Fruit fly (Drosophila melanogaster) whole organism, embryonic: ENCODE data around the gene bb8.
A peak's percentile ranks its signal among the peaks of the same experiment; 100 is the strongest.

Experiments
- Abd-B ChIP-seq: fragments of 200-800 bp; sonication (Bioruptor generic); optimal IDR thresholded peaks from 2 replicates; lab custom pipeline; 2018; ENCODE audit warnings: missing biosample characterization, mild to moderate bottlenecking, missing genetic modification characterization, moderate library complexity
- Atf-2 ChIP-seq: fragments of 200-800 bp; sonication (Bioruptor generic); optimal IDR thresholded peaks from 2 replicates; lab custom pipeline; 2016; ENCODE audit warnings: missing biosample characterization, missing genetic modification characterization
- Atf6 ChIP-seq: fragments of 200-800 bp; sonication (Bioruptor generic); IDR thresholded peaks from 2 replicates; pipeline ENCODE4 v1.3.6; 2022; ENCODE audit warnings: missing biosample characterization, missing genetic modification characterization
- Awh ChIP-seq: fragments of 200-800 bp; sonication (Bioruptor generic); IDR thresholded peaks from 2 replicates; pipeline ENCODE4, ENCODE4 v1.3.6; 2022; ENCODE audit warnings: missing biosample characterization, missing genetic modification characterization
- Bdp1 ChIP-seq: fragments of 200-800 bp; sonication (Bioruptor generic); optimal IDR thresholded peaks from 3 replicates; lab custom pipeline; 2016; ENCODE audit warnings: missing biosample characterization, missing genetic modification characterization
- BtbVII ChIP-seq: fragments of 200-800 bp; sonication (Bioruptor generic); optimal IDR thresholded peaks from 3 replicates; lab custom pipeline; 2017; ENCODE audit warnings: missing biosample characterization, mild to moderate bottlenecking, missing genetic modification characterization
- CG10979 ChIP-seq: fragments of 200-800 bp; sonication (Bioruptor generic); optimal IDR thresholded peaks from 2 replicates; lab custom pipeline; 2018; ENCODE audit warnings: missing biosample characterization, mild to moderate bottlenecking, missing genetic modification characterization, moderate library complexity
- CG12236 ChIP-seq: fragments of 200-800 bp; sonication (Bioruptor generic); optimal IDR thresholded peaks from 2 replicates; lab custom pipeline; 2016; ENCODE audit warnings: missing biosample characterization, missing genetic modification characterization
- CG13296 ChIP-seq: fragments of 200-800 bp; sonication (Bioruptor generic); optimal IDR thresholded peaks from 3 replicates; lab custom pipeline; 2018; ENCODE audit warnings: missing biosample characterization, mild to moderate bottlenecking, missing genetic modification characterization
- CG14710 ChIP-seq: fragments of 200-800 bp; sonication (Bioruptor generic); optimal IDR thresholded peaks from 3 replicates; lab custom pipeline; 2019; ENCODE audit warnings: missing biosample characterization, mild to moderate bottlenecking, missing genetic modification characterization, moderate library complexity
- CG15269 ChIP-seq: fragments of 200-800 bp; sonication (Bioruptor generic); optimal IDR thresholded peaks from 2 replicates; lab custom pipeline; 2018; ENCODE audit warnings: missing biosample characterization, mild to moderate bottlenecking, missing genetic modification characterization, moderate library complexity
- CG15514 ChIP-seq: fragments of 200-800 bp; sonication (Bioruptor generic); optimal IDR thresholded peaks from 3 replicates; lab custom pipeline; 2017; ENCODE audit warnings: missing biosample characterization, missing genetic modification characterization, mild to moderate bottlenecking, moderate library complexity, missing genetic modification reagents
- CG1602 ChIP-seq: fragments of 200-800 bp; sonication (Bioruptor generic); optimal IDR thresholded peaks from 3 replicates; lab custom pipeline; 2016; ENCODE audit warnings: missing biosample characterization, missing genetic modification characterization
- CG30403 ChIP-seq: fragments of 200-800 bp; sonication (Bioruptor generic); optimal IDR thresholded peaks from 3 replicates; lab custom pipeline; 2016; ENCODE audit warnings: missing biosample characterization, missing genetic modification characterization
- CG3281 ChIP-seq: fragments of 200-800 bp; sonication (Bioruptor generic); optimal IDR thresholded peaks from 3 replicates; lab custom pipeline; 2017; ENCODE audit warnings: missing biosample characterization, mild to moderate bottlenecking, missing genetic modification characterization
- CG3838 ChIP-seq: fragments of 200-800 bp; sonication (Bioruptor generic); optimal IDR thresholded peaks from 3 replicates; lab custom pipeline; 2016; ENCODE audit warnings: missing biosample characterization, missing genetic modification characterization
- CG5180 ChIP-seq: fragments of 200-800 bp; sonication (Bioruptor generic); optimal IDR thresholded peaks from 3 replicates; lab custom pipeline; 2017; ENCODE audit warnings: missing biosample characterization, missing genetic modification characterization, mild to moderate bottlenecking, moderate library complexity, missing genetic modification reagents
- CG7745 ChIP-seq: fragments of 200-800 bp; sonication (Bioruptor generic); optimal IDR thresholded peaks from 2 replicates; lab custom pipeline; 2018; ENCODE audit warnings: missing biosample characterization, mild to moderate bottlenecking, missing genetic modification characterization, moderate library complexity
- CG8388 ChIP-seq: fragments of 200-800 bp; sonication (Bioruptor generic); optimal IDR thresholded peaks from 2 replicates; lab custom pipeline; 2019; ENCODE audit warnings: missing biosample characterization, mild to moderate bottlenecking, missing genetic modification characterization, moderate library complexity
- CG8924 ChIP-seq: fragments of 200-800 bp; optimal IDR thresholded peaks from 3 replicates; lab custom pipeline; 2019; ENCODE audit warnings: missing biosample characterization, mild to moderate bottlenecking, missing genetic modification characterization, moderate library complexity
- D19A ChIP-seq: fragments of 200-800 bp; optimal IDR thresholded peaks from 3 replicates; lab custom pipeline; 2019; ENCODE audit warnings: missing biosample characterization, mild to moderate bottlenecking, missing genetic modification characterization, moderate library complexity
- Fer3 ChIP-seq: fragments of 200-800 bp; sonication (Bioruptor generic); optimal IDR thresholded peaks from 2 replicates; lab custom pipeline; 2018; ENCODE audit warnings: missing biosample characterization, mild to moderate bottlenecking, missing genetic modification characterization, moderate library complexity
- Gug ChIP-seq: fragments of 200-800 bp; sonication (Bioruptor generic); IDR thresholded peaks from 4 replicates; pipeline ENCODE4 v1.3.6; 2022; ENCODE audit warnings: missing biosample characterization, missing genetic modification characterization
- HLHmδ ChIP-seq: fragments of 200-800 bp; sonication (Bioruptor generic); optimal IDR thresholded peaks from 2 replicates; lab custom pipeline; 2018; ENCODE audit warnings: missing biosample characterization, mild to moderate bottlenecking, missing genetic modification characterization, moderate library complexity
- Med ChIP-seq: fragments of 200-800 bp; sonication (Bioruptor generic); peaks from one replicate; lab custom pipeline; 2016; ENCODE audit warnings: missing biosample characterization, missing genetic modification characterization, mild to moderate bottlenecking, inconsistent platforms, moderate library complexity
- Meics ChIP-seq: fragments of 200-800 bp; sonication (Bioruptor generic); optimal IDR thresholded peaks from 2 replicates; lab custom pipeline; 2017; ENCODE audit warnings: missing biosample characterization, mild to moderate bottlenecking, missing genetic modification characterization
- NfI ChIP-seq: fragments of 200-800 bp; sonication (Bioruptor generic); optimal IDR thresholded peaks from 3 replicates; lab custom pipeline; 2018; ENCODE audit warnings: missing biosample characterization, mild to moderate bottlenecking, missing genetic modification characterization, moderate library complexity
- Tbp ChIP-seq: fragments of >200 bp; optimal IDR thresholded peaks from 2 replicates; lab custom pipeline; 2018; ENCODE audit warnings: missing biosample characterization, missing genetic modification characterization
- Xrp1 ChIP-seq: fragments of 200-800 bp; sonication (Bioruptor generic); IDR thresholded peaks from 2 replicates; pipeline ENCODE4 v1.3.6; 2022; ENCODE audit warnings: missing biosample characterization, missing genetic modification characterization
- bab2 ChIP-seq: fragments of 200-800 bp; sonication (Bioruptor generic); optimal IDR thresholded peaks from 2 replicates; lab custom pipeline; 2016; ENCODE audit warnings: missing biosample characterization, missing genetic modification characterization
- cato ChIP-seq: fragments of 200-800 bp; sonication (Bioruptor generic); optimal IDR thresholded peaks from 2 replicates; lab custom pipeline; 2016; ENCODE audit warnings: missing biosample characterization, missing genetic modification characterization, borderline replicate concordance
- fd3F ChIP-seq: fragments of 200-800 bp; sonication (Bioruptor generic); optimal IDR thresholded peaks from 2 replicates; lab custom pipeline; 2018; ENCODE audit warnings: missing biosample characterization, mild to moderate bottlenecking, missing genetic modification characterization, moderate library complexity
- fu2 ChIP-seq: fragments of 200-800 bp; sonication (Bioruptor generic); optimal IDR thresholded peaks from 2 replicates; lab custom pipeline; 2016; ENCODE audit warnings: missing biosample characterization, missing genetic modification characterization
- grau ChIP-seq: fragments of 200-800 bp; optimal IDR thresholded peaks from 3 replicates; lab custom pipeline; 2019; ENCODE audit warnings: missing biosample characterization, mild to moderate bottlenecking, missing genetic modification characterization, moderate library complexity
- her ChIP-seq: fragments of 200-800 bp; sonication (Bioruptor generic); optimal IDR thresholded peaks from 2 replicates; lab custom pipeline; 2016; ENCODE audit warnings: missing biosample characterization, missing genetic modification characterization
- ind ChIP-seq: fragments of 200-800 bp; sonication (Bioruptor generic); optimal IDR thresholded peaks from 3 replicates; lab custom pipeline; 2016; ENCODE audit warnings: missing biosample characterization, missing genetic modification characterization
- inv ChIP-seq: fragments of 200-800 bp; sonication (Bioruptor generic); IDR thresholded peaks from 2 replicates; pipeline ENCODE4 v1.3.6; 2022; ENCODE audit warnings: missing biosample characterization, missing genetic modification characterization; ENCODE audit not compliant: partially characterized antibody
- jing ChIP-seq: fragments of 200-800 bp; sonication (Bioruptor generic); optimal IDR thresholded peaks from 2 replicates; lab custom pipeline; 2018; ENCODE audit warnings: missing biosample characterization, mild to moderate bottlenecking, missing genetic modification characterization
- lilli ChIP-seq: fragments of 200-800 bp; sonication (Bioruptor generic); optimal IDR thresholded peaks from 3 replicates; lab custom pipeline; 2016; ENCODE audit warnings: missing biosample characterization, missing genetic modification characterization
- lmd ChIP-seq: fragments of 200-800 bp; sonication (Bioruptor generic); IDR thresholded peaks from 2 replicates; pipeline ENCODE4 v1.3.6; 2022; ENCODE audit warnings: missing biosample characterization, missing genetic modification characterization
- nerfin-1 ChIP-seq: fragments of 200-800 bp; sonication (Bioruptor generic); optimal IDR thresholded peaks from 3 replicates; lab custom pipeline; 2019; ENCODE audit warnings: missing biosample characterization, mild to moderate bottlenecking, missing genetic modification characterization, moderate library complexity
- nmo ChIP-seq: fragments of 200-800 bp; sonication (Bioruptor generic); optimal IDR thresholded peaks from 2 replicates; lab custom pipeline; 2018; ENCODE audit warnings: missing biosample characterization, mild to moderate bottlenecking, missing genetic modification characterization, moderate library complexity
- sima ChIP-seq: fragments of 200-800 bp; sonication (Bioruptor generic); optimal IDR thresholded peaks from 2 replicates; lab custom pipeline; 2016; ENCODE audit warnings: missing biosample characterization, missing genetic modification characterization
- slp2 ChIP-seq: fragments of 200-800 bp; sonication (Bioruptor generic); optimal IDR thresholded peaks from 2 replicates; lab custom pipeline; 2016; ENCODE audit warnings: missing biosample characterization, missing genetic modification characterization
- sob ChIP-seq: fragments of 200-800 bp; sonication (Bioruptor generic); IDR thresholded peaks from 2 replicates; pipeline ENCODE4 v1.3.6; 2022; ENCODE audit warnings: missing biosample characterization, missing genetic modification characterization
- ssp ChIP-seq: fragments of 200-800 bp; sonication (Bioruptor generic); IDR thresholded peaks from 2 replicates; pipeline ENCODE4 v1.3.6; 2022; ENCODE audit warnings: missing biosample characterization, missing genetic modification characterization
- tup ChIP-seq: fragments of 200-800 bp; sonication (Bioruptor generic); optimal IDR thresholded peaks from 2 replicates; lab custom pipeline; 2016; ENCODE audit warnings: missing biosample characterization, mild to moderate bottlenecking, missing genetic modification characterization, moderate library complexity
- yki ChIP-seq: fragments of >200 bp; optimal IDR thresholded peaks from 3 replicates; lab custom pipeline; 2018

bb8 gene

dm6 chr3R:23332535-23333333 lies 42.7 kb upstream of the bb8 start (continued):
- TF ChIP-seq CG13296 (peak; percentile 0), CG5180 (GFP tag; lab: Kevin White, UChicago) (peak; percentile 30), lmd (GFP tag; lab: Robert Waterston, UW) (no peak; the same call in 1 of the 2 replicates), cato (GFP tag; lab: Kevin White, UChicago) (peak; percentile 11), Abd-B (GFP tag; lab: Kevin White, UChicago) (peak; percentile 29), fd3F (peak; percentile 28), CG15269 (tag; lab: Kevin White, UChicago) (peak; percentile 39), Atf-2 (peak; percentile 18), CG8388 (GFP tag; lab: Kevin White, UChicago) (peak; percentile 43), CG1602 (GFP tag; lab: Kevin White, UChicago) (peak; percentile 35), sima (GFP tag; lab: Kevin White, UChicago) (peak; percentile 19), Awh (peak; percentile 33), CG8924 (tag; lab: Kevin White, UChicago) (peak; percentile 57), NfI (GFP tag; lab: Kevin White, UChicago) (no peak), Xrp1 (peak; percentile 69; the same call in 1 of the 2 replicates), Atf6 (GFP tag; lab: Robert Waterston, UW) (peak; percentile 59), Med (GFP tag; lab: Kevin White, UChicago) (peak; percentile 88), ssp (GFP tag; lab: Robert Waterston, UW) (0 out of 2 replicates have a peak, but pooled peaks have one; percentile 9), nerfin-1 (tag; lab: Kevin White, UChicago) (peak; percentile 50), CG30403 (GFP tag; lab: Kevin White, UChicago) (peak; percentile 67), CG3281 (GFP tag; lab: Kevin White, UChicago) (peak; percentile 76), Tbp (GFP tag; lab: Kevin White, UChicago) (no peak), CG7745 (tag; lab: Kevin White, UChicago) (no peak), Meics (GFP tag; lab: Kevin White, UChicago) (peak; percentile 54), nmo (GFP tag; lab: Kevin White, UChicago) (peak; percentile 72), fu2 (GFP tag; lab: Kevin White, UChicago) (peak; percentile 9), CG3838 (GFP tag; lab: Kevin White, UChicago) (no peak), inv (GFP tag; lab: Robert Waterston, UW) (no peak), ind (GFP tag; lab: Kevin White, UChicago) (peak; percentile 25), CG14710 (tag; lab: Kevin White, UChicago) (peak; percentile 61), grau (peak; percentile 72), jing (GFP tag; lab: Kevin White, UChicago) (peak; percentile 34), BtbVII (GFP tag; lab: Kevin White, UChicago) (peak; percentile 31)

- TF ChIP-seq CG15514: peak; percentile 20
- TF ChIP-seq yki (lab: Kevin White, UChicago): no peak
- no peak for TF ChIP-seq slp2
- no peak for TF ChIP-seq Fer3 (tag; lab: Kevin White, UChicago)
- TF ChIP-seq Gug: 0 out of 4 replicates have a peak, but pooled peaks have one; percentile 5
- TF ChIP-seq CG10979 (tag; lab: Kevin White, UChicago): no peak
- TF ChIP-seq tup (GFP tag; lab: Kevin White, UChicago): no peak
- TF ChIP-seq bab2: peak; percentile 9
- TF ChIP-seq Bdp1 (GFP tag; lab: Kevin White, UChicago): no peak
- TF ChIP-seq lmd (GFP tag; lab: Robert Waterston, UW): peak; percentile 42
- TF ChIP-seq Med (GFP tag; lab: Kevin White, UChicago): peak; percentile 84
- TF ChIP-seq CG12236 (GFP tag; lab: Kevin White, UChicago): no peak
- TF ChIP-seq D19A (tag; lab: Kevin White, UChicago): peak; percentile 95
- peak; percentile 56 for TF ChIP-seq HLHmδ (GFP tag; lab: Kevin White, UChicago)
- peak; percentile 14 for TF ChIP-seq lilli (GFP tag; lab: Kevin White, UChicago)
- peak; percentile 13; the same call in 1 of the 2 replicates for TF ChIP-seq sob
- no peak for TF ChIP-seq cato (GFP tag; lab: Kevin White, UChicago)
- TF ChIP-seq her (GFP tag; lab: Kevin White, UChicago): no peak
These were observed 41.9 kb upstream of the bb8 start for dm6 chr3R:23331865-23332367.
